Fruit fly (Drosophila melanogaster): ENCODE data around the gene CG33287.

The CG33287 gene

dm6 chr3L:20951477-20952120 lies 18.9 kb downstream of the CG33287 start:
- no peak for TF ChIP-seq noc (tag; optimal IDR thresholded peaks at IDR 0.05)

dm6 chr3L:20950520-20951135 lies 19.8 kb downstream of the CG33287 start:
- TF ChIP-seq noc (tag; optimal IDR thresholded peaks at IDR 0.05): no peak

dm6 chr3L:20950136-20950499 lies 20.3 kb downstream of the CG33287 start:
- no peak for TF ChIP-seq noc (tag; optimal IDR thresholded peaks at IDR 0.05)

dm6 chr3L:20949371-20950135 lies 20.9 kb downstream of the CG33287 start, which contains the start of gene fng:
Gene fng, minus strand, starts transcription at chr3L:20949512.
- no peak for TF ChIP-seq noc (tag; optimal IDR thresholded peaks at IDR 0.05)

- no peak for TF ChIP-seq noc (tag; optimal IDR thresholded peaks at IDR 0.05)
Observed at dm6 chr3L:20948404-20948803, 22.1 kb downstream of the CG33287 start.

- no peak for TF ChIP-seq noc (tag; optimal IDR thresholded peaks at IDR 0.05)
Observed at dm6 chr3L:20946944-20947343, 23.5 kb downstream of the CG33287 start.

- no peak for TF ChIP-seq noc (tag; optimal IDR thresholded peaks at IDR 0.05)
Observed at dm6 chr3L:20946054-20946453, 24.4 kb downstream of the CG33287 start.

- no peak for TF ChIP-seq noc (tag; optimal IDR thresholded peaks at IDR 0.05)
Observed at dm6 chr3L:20944180-20944579, 26.3 kb downstream of the CG33287 start.

- TF ChIP-seq noc (tag; optimal IDR thresholded peaks at IDR 0.05): no peak
Observed at dm6 chr3L:20942076-20942475, 28.4 kb downstream of the CG33287 start.

- TF ChIP-seq noc (tag; optimal IDR thresholded peaks at IDR 0.05): no peak
Observed at dm6 chr3L:20933706-20934105, 36.8 kb downstream of the CG33287 start.

- TF ChIP-seq noc (tag; optimal IDR thresholded peaks at IDR 0.05): no peak
Observed at dm6 chr3L:20932556-20932955, 37.9 kb downstream of the CG33287 start.

dm6 chr3L:20931510-20931909 lies 39.0 kb downstream of the CG33287 start:
- no peak for TF ChIP-seq noc (tag; optimal IDR thresholded peaks at IDR 0.05)

- no peak for TF ChIP-seq noc (tag; optimal IDR thresholded peaks at IDR 0.05)
Observed at dm6 chr3L:20930059-20930785, 40.2 kb downstream of the CG33287 start.

dm6 chr3L:20929418-20929817 lies 41.0 kb downstream of the CG33287 start:
- TF ChIP-seq noc (tag; optimal IDR thresholded peaks at IDR 0.05): no peak

dm6 chr3L:20927526-20927925 lies 42.9 kb downstream of the CG33287 start, which contains the start of gene CG10589:
Gene CG10589, plus strand, starts transcription at chr3L:20927826.
- TF ChIP-seq noc (tag; optimal IDR thresholded peaks at IDR 0.05): no peak

dm6 chr3L:20923030-20923591 lies 47.4 kb downstream of the CG33287 start:
- TF ChIP-seq noc (tag; optimal IDR thresholded peaks at IDR 0.05): no peak

All from whole organism, larva.